Worm (Caenorhabditis elegans): ENCODE measurements around the gene nspg-7.1.
A peak's percentile ranks its signal among the peaks of the same experiment; 100 is the strongest.

Gene nspg-7.1

DNA sequence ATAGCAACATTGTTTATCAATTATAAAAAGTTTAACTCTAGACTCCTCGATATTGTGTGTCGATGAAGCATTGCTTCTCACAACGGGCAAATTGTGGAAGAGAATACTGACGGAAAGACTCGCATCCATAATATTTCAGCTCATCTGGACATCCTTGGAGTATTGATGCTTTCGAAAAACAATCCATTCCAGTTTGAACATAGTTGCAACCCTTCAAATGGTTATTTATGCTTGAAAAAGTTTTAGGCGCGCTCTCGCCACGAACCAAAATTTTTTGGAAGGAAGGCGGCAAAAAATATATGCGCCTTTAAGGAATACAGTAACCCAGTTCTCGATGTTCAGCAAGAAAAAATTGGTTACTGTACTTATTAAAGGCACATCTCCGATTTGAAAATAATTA lies 8.2 kb downstream of the nspg-7.1 start (continued):
- no peak for TF ChIP-seq zip-4 (GFP tag; optimal IDR thresholded peaks at IDR 0.05)
- no peak for TF ChIP-seq fkh-4 (tag; optimal IDR thresholded peaks at IDR 0.05; ENCODE audit: borderline replicate concordance)
- no peak for TF ChIP-seq pag-3 (tag; optimal IDR thresholded peaks at IDR 0.05; ENCODE audit: borderline replicate concordance, insufficient read depth)
- no peak for TF ChIP-seq fkh-8 (tag; optimal IDR thresholded peaks at IDR 0.05)
- peak; percentile 8 for TF ChIP-seq hpl-2 (GFP tag; optimal IDR thresholded peaks at IDR 0.05)
- TF ChIP-seq sox-4 (tag; optimal IDR thresholded peaks at IDR 0.05) = no peak

DNA sequence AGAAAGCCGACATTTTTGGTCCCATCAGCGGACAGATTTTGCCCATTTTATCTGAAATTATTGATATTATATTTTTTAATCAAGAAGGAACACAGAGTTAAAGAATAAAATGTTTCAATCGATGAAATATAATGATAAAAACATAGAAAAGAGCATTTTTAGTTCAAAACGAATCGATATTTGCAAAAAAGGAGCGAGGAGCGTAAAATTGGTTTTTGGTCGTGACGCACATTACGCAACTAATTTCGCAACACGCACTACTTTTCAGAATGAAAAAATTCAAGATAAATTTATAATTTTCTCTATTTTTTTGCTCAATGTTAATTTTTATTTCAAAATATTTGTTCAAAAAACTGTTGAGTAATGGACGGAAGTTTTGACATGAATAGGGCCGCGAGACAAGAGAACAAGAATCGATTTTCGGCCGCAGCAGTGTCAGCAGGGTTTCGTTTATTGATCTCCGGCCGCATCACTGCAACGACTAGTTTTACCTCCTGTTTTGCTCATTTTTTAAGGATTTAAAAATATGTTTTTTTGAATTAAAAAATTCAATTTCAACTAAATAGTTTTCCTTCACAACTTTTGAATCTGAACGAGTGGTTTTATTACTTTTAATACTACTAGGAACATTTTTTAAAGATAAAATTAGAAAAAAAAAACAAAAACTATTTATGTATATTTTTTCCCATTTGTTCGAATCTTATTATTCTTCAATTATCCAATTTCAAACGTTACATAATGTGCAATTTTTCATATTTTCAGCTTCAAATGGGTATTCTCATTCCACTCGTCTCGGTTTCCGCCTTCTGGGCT lies 9.4 kb downstream of the nspg-7.1 start, which contains the start of the genes F49C12.12 and vha-17:
Gene F49C12.12 (minus strand): TSS at position 51 of the 813 bp plus-strand sequence.
Gene vha-17 (plus strand): TSS at position 763 of the 813 bp plus-strand sequence.
- TF ChIP-seq nhr-20 (tag; optimal IDR thresholded peaks at IDR 0.05) = peak; percentile 25
- TF ChIP-seq lin-14 (GFP tag; optimal IDR thresholded peaks at IDR 0.05) = peak; percentile 75
- TF ChIP-seq nhr-71 (tag; optimal IDR thresholded peaks at IDR 0.05) = peak; percentile 32
- TF ChIP-seq blmp-1 (tag; optimal IDR thresholded peaks at IDR 0.05) = peak; percentile 26
- TF ChIP-seq efl-1 (optimal IDR thresholded peaks at IDR 0.05) = peak; percentile 10 to 42
- peak; percentile 27 to 34 for TF ChIP-seq efl-1 (GFP tag; optimal IDR thresholded peaks at IDR 0.05 in 1 of 2)
- TF ChIP-seq vab-15 (tag; optimal IDR thresholded peaks at IDR 0.05) = no peak
- peak; percentile 68 for TF ChIP-seq snu-23 (GFP tag; optimal IDR thresholded peaks at IDR 0.05)
- TF ChIP-seq unc-98 (GFP tag; IDR thresholded peaks at IDR 0.05) = no peak
- no peak for TF ChIP-seq lir-3 (tag; optimal IDR thresholded peaks at IDR 0.05; ENCODE audit: poor library complexity)
- peak; percentile 8 to 47 for TF ChIP-seq lin-35 (GFP tag; optimal IDR thresholded peaks at IDR 0.05)
- no peak for TF ChIP-seq dsc-1 (tag; optimal IDR thresholded peaks at IDR 0.05)
- TF ChIP-seq nhr-237 (tag; optimal IDR thresholded peaks at IDR 0.05) = peak; percentile 13
- TF ChIP-seq nhr-47 (tag; optimal IDR thresholded peaks at IDR 0.05) = peak; percentile 31
- TF ChIP-seq lsy-2 (tag; optimal IDR thresholded peaks at IDR 0.05) = peak in 1 of 2 experiments; percentile 52
- TF ChIP-seq dpl-1 (GFP tag; optimal IDR thresholded peaks at IDR 0.05) = peak in 2 of 3 experiments; percentile 19 to 52
- peak; percentile 65 for TF ChIP-seq skn-1 (tag; optimal IDR thresholded peaks at IDR 0.05)
- TF ChIP-seq zip-4 (GFP tag; optimal IDR thresholded peaks at IDR 0.05) = peak; percentile 45
- no peak for TF ChIP-seq nhr-84 (tag; optimal IDR thresholded peaks at IDR 0.05)
- TF ChIP-seq ceh-90 (tag; optimal IDR thresholded peaks at IDR 0.05) = no peak
- no peak for TF ChIP-seq aha-1 (tag; optimal IDR thresholded peaks at IDR 0.05)
- TF ChIP-seq pax-3 (tag; optimal IDR thresholded peaks at IDR 0.05) = no peak
- TF ChIP-seq tbx-2 (tag; optimal IDR thresholded peaks at IDR 0.05) = peak; percentile 16
- 0 out of 2 replicates have a peak, but pooled peaks have one; percentile 6 for TF ChIP-seq nhr-19 (GFP tag; conservative IDR thresholded peaks at IDR 0.05)
- TF ChIP-seq nhr-85 (tag) = peak; percentile 70
- TF ChIP-seq ceh-82 (tag; optimal IDR thresholded peaks at IDR 0.05) = peak in 1 of 3 experiments; percentile 14
- peak; percentile 16 for TF ChIP-seq swsn-7 (tag; optimal IDR thresholded peaks at IDR 0.05)
- peak; percentile 33 for TF ChIP-seq xbp-1 (tag; optimal IDR thresholded peaks at IDR 0.05)
- no peak for TF ChIP-seq mab-9 (GFP tag; IDR thresholded peaks at IDR 0.05)
- TF ChIP-seq fkh-10 (GFP tag; optimal IDR thresholded peaks at IDR 0.05) = no peak
- TF ChIP-seq snpc-4 (tag; optimal IDR thresholded peaks at IDR 0.05) = no peak
- no peak for TF ChIP-seq pqm-1 (tag; optimal IDR thresholded peaks at IDR 0.05)
- no peak for TF ChIP-seq tlp-1 (tag; optimal IDR thresholded peaks at IDR 0.05)

DNA sequence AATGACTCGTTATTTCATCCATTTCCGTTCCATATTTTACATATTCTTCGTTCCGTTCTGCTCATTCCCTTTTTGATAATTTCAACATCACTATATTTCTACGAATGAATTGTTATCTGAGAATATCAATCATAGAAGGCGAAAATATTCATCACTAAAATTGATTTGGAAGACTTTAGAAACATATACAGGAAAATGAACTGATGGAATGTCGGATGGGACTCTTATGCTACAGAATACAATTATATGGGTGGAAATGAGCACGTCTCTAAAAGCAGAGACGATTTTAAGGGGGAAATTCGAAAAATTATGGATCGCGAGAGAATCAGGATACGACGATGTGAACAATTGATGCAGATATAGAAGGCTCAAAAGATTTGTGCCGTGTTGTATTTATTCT lies 10.6 kb downstream of the nspg-7.1 start:
- TF ChIP-seq snpc-4 (tag; optimal IDR thresholded peaks at IDR 0.05) = no peak
- peak; percentile 16 for TF ChIP-seq nhr-71 (tag; optimal IDR thresholded peaks at IDR 0.05)

All from whole organism, L1 larva.